Worm (Caenorhabditis elegans) whole organism, late embryonic: ENCODE data around the gene F35H12.5.

Experiments used
- T23F11.4 ChIP-seq: fragments of 200-800 bp; sonication (Bioruptor generic); optimal IDR thresholded peaks from 2 replicates; lab custom pipeline; 2018; ENCODE audit warnings: mild to moderate bottlenecking, missing genetic modification characterization, missing compliant biosample characterization
- ama-1 ChIP-seq: fragments of 150-350 bp; optimal IDR thresholded peaks from 2 replicates; lab custom pipeline; 2014
- ceh-30 ChIP-seq: fragments of 150-350 bp; optimal IDR thresholded peaks from 2 replicates; lab custom pipeline; 2014; ENCODE audit warnings: missing biosample characterization, missing genetic modification characterization
- ceh-6 ChIP-seq: fragments of 200-800 bp; sonication (Bioruptor generic); optimal IDR thresholded peaks from 2 replicates; lab custom pipeline; 2018; ENCODE audit warnings: mild to moderate bottlenecking, missing genetic modification characterization, missing compliant biosample characterization
- elt-4 ChIP-seq: sonication (generic microtip); optimal IDR thresholded peaks from 2 replicates; lab custom pipeline; 2016; ENCODE audit warnings: missing genetic modification characterization, missing compliant biosample characterization
- ets-4 ChIP-seq: sonication (generic microtip); optimal IDR thresholded peaks from 2 replicates; lab custom pipeline; 2016; ENCODE audit warnings: missing genetic modification characterization, missing compliant biosample characterization
- hlh-13 ChIP-seq: fragments of 200-800 bp; sonication (Bioruptor generic); optimal IDR thresholded peaks from 2 replicates; lab custom pipeline; 2018; ENCODE audit warnings: mild to moderate bottlenecking, missing genetic modification characterization, missing compliant biosample characterization
- hlh-6 ChIP-seq: sonication (generic microtip); optimal IDR thresholded peaks from 2 replicates; lab custom pipeline; 2016; ENCODE audit warnings: missing genotype, missing genetic modification characterization, missing compliant biosample characterization
- lin-11 ChIP-seq: fragments of 200-800 bp; sonication (Bioruptor generic); optimal IDR thresholded peaks from 2 replicates; lab custom pipeline; 2018; ENCODE audit warnings: mild to moderate bottlenecking, missing genetic modification characterization, missing compliant biosample characterization
- pax-1 ChIP-seq: fragments of 150-350 bp; optimal IDR thresholded peaks from 2 replicates; lab custom pipeline; 2014; ENCODE audit warnings: missing biosample characterization, missing genetic modification characterization
- syd-9 ChIP-seq: sonication (generic microtip); optimal IDR thresholded peaks from 2 replicates; lab custom pipeline; 2016; ENCODE audit warnings: mild to moderate bottlenecking, missing genetic modification characterization, moderate library complexity, missing compliant biosample characterization
- tbx-2 ChIP-seq: sonication (generic microtip); optimal IDR thresholded peaks from 2 replicates; lab custom pipeline; 2016; ENCODE audit warnings: missing genetic modification characterization, missing compliant biosample characterization
- unc-55 ChIP-seq: sonication (generic microtip); optimal IDR thresholded peaks from 2 replicates; lab custom pipeline; 2017; ENCODE audit warnings: missing biosample characterization, missing genetic modification reagents, missing genetic modification characterization

ce11 chrX:871020-871419, 47.2 kb upstream of the F35H12.5 start, which contains the start of gene lgl-1:
- TF ChIP-seq syd-9 (tag; lab: Kevin White, UChicago) (no peak), pax-1 (no peak), ceh-30 (tag; lab: Kevin White, UChicago) (no peak), unc-55 (GFP tag; lab: Kevin White, UChicago) (peak; percentile 46), hlh-13 (GFP tag; lab: Kevin White, UChicago) (no peak), ceh-6 (GFP tag; lab: Kevin White, UChicago) (no peak), hlh-6 (peak; percentile 22), lin-11 (tag; lab: Kevin White, UChicago) (no peak), elt-4 (tag; lab: Kevin White, UChicago) (no peak), ama-1 (no peak), ets-4 (tag; lab: Kevin White, UChicago) (no peak), tbx-2 (tag; lab: Kevin White, UChicago) (peak; percentile 73), T23F11.4 (GFP tag; lab: Kevin White, UChicago) (no peak)
